ENCODE assay signal across 7 worm cellular contexts in genomic region chrV:5963696-5964095, ce11.
TF ChIP-seq lines count a peak whose summit lies in the region.

Gene pcm-1, minus strand, starts transcription at chrV:5963882.

TF ChIP-seq in whole organism, L1 larva, 84 proteins besides CTCF, POLR2A, EP300 and RAD21 (continues in another document):
- TF ChIP-seq swsn-7 (tag; optimal IDR thresholded peaks at IDR 0.05; lab: Kevin White, UChicago) (peak; percentile 19), lin-35 (GFP tag; optimal IDR thresholded peaks at IDR 0.05; lab: Kevin White, UChicago) (peak in 1 of 2 experiments; percentile 22), pqm-1 (tag; optimal IDR thresholded peaks at IDR 0.05; lab: Kevin White, UChicago) (no peak), mab-9 (GFP tag; IDR thresholded peaks at IDR 0.05; lab: Robert Waterston, UW) (no peak), hpl-2 (GFP tag; optimal IDR thresholded peaks at IDR 0.05; lab: Kevin White, UChicago) (no peak), nhr-84 (tag; optimal IDR thresholded peaks at IDR 0.05; lab: Kevin White, UChicago) (no peak), nhr-71 (tag; optimal IDR thresholded peaks at IDR 0.05; lab: Kevin White, UChicago) (peak; percentile 16), aly-2 (tag; optimal IDR thresholded peaks at IDR 0.05; lab: Kevin White, UChicago) (no peak), ces-1 (GFP tag; optimal IDR thresholded peaks at IDR 0.05; lab: Kevin White, UChicago) (no peak), nhr-77 (tag; optimal IDR thresholded peaks at IDR 0.05; lab: Kevin White, UChicago) (no peak), nhr-85 (tag; lab: Kevin White, UChicago) (peak; percentile 4), hlh-17 (GFP tag; optimal IDR thresholded peaks at IDR 0.05; lab: Kevin White, UChicago; ENCODE audit: borderline replicate concordance) (no peak), aha-1 (tag; optimal IDR thresholded peaks at IDR 0.05; lab: Kevin White, UChicago) (no peak), unc-98 (GFP tag; IDR thresholded peaks at IDR 0.05; lab: Robert Waterston, UW) (no peak)

TF ChIP-seq in whole organism, L2 larva, 48 proteins besides CTCF, POLR2A, EP300 and RAD21 (continues in another document):
- TF ChIP-seq unc-55 (GFP tag; optimal IDR thresholded peaks at IDR 0.05; lab: Kevin White, UChicago) (peak; percentile 58), nhr-10 (tag; optimal IDR thresholded peaks at IDR 0.05; lab: Kevin White, UChicago) (no peak), mbf-1 (tag; optimal IDR thresholded peaks at IDR 0.05; lab: Kevin White, UChicago) (no peak), gmeb-1 (tag; optimal IDR thresholded peaks at IDR 0.05; lab: Kevin White, UChicago) (peak; percentile 31), sma-9 (GFP tag; optimal IDR thresholded peaks at IDR 0.05; lab: Kevin White, UChicago) (peak; percentile 20), sma-9 (tag; optimal IDR thresholded peaks at IDR 0.05; lab: Kevin White, UChicago) (no peak), F13H6.1 (tag; optimal IDR thresholded peaks at IDR 0.05; lab: Kevin White, UChicago) (peak; percentile 66), unc-62 (GFP tag; optimal IDR thresholded peaks at IDR 0.05; lab: Kevin White, UChicago) (no peak), dmd-4 (tag; optimal IDR thresholded peaks at IDR 0.05; lab: Kevin White, UChicago) (no peak), elt-3 (tag; optimal IDR thresholded peaks at IDR 0.05; lab: Kevin White, UChicago) (no peak), unc-39 (tag; optimal IDR thresholded peaks at IDR 0.05; lab: Kevin White, UChicago) (no peak), mdl-1 (tag; optimal IDR thresholded peaks at IDR 0.05; lab: Kevin White, UChicago) (no peak), lsy-2 (tag; optimal IDR thresholded peaks at IDR 0.05; lab: Kevin White, UChicago) (peak in 1 of 2 experiments; percentile 58), nhr-12 (tag; optimal IDR thresholded peaks at IDR 0.05; lab: Kevin White, UChicago) (no peak)

TF ChIP-seq in whole organism, L3 larva, 47 proteins besides CTCF, POLR2A, EP300 and RAD21 (continues in another document):
- no peak for TF ChIP-seq tbx-2 (tag; optimal IDR thresholded peaks at IDR 0.05; lab: Kevin White, UChicago)
- no peak for TF ChIP-seq ceh-82 (tag; optimal IDR thresholded peaks at IDR 0.05; lab: Kevin White, UChicago)
- TF ChIP-seq nhr-76 (tag; optimal IDR thresholded peaks at IDR 0.05; lab: Kevin White, UChicago), result no peak
- TF ChIP-seq nhr-28 (tag; optimal IDR thresholded peaks at IDR 0.05; lab: Kevin White, UChicago), result no peak
- TF ChIP-seq elt-3 (tag; optimal IDR thresholded peaks at IDR 0.05; lab: Kevin White, UChicago), result no peak
- no peak for TF ChIP-seq eor-1 (tag; optimal IDR thresholded peaks at IDR 0.05; lab: Kevin White, UChicago)
- no peak for TF ChIP-seq fos-1 (tag; optimal IDR thresholded peaks at IDR 0.05; lab: Kevin White, UChicago)
- no peak for TF ChIP-seq pha-4 (tag; optimal IDR thresholded peaks at IDR 0.05; lab: Kevin White, UChicago)
- TF ChIP-seq nhr-23 (tag; optimal IDR thresholded peaks at IDR 0.05; lab: Kevin White, UChicago), result no peak
- no peak for TF ChIP-seq pqm-1 (tag; optimal IDR thresholded peaks at IDR 0.05; lab: Kevin White, UChicago)
- TF ChIP-seq sea-2 (GFP tag; optimal IDR thresholded peaks at IDR 0.05; lab: Kevin White, UChicago), result no peak
- no peak for TF ChIP-seq zag-1 (tag; optimal IDR thresholded peaks at IDR 0.05; lab: Kevin White, UChicago)
- no peak for TF ChIP-seq elt-1 (tag; optimal IDR thresholded peaks at IDR 0.05; lab: Kevin White, UChicago)
- TF ChIP-seq lin-39 (tag; optimal IDR thresholded peaks at IDR 0.05; lab: Kevin White, UChicago), result peak; percentile 2
- no peak for TF ChIP-seq fkh-2 (tag; optimal IDR thresholded peaks at IDR 0.05; lab: Kevin White, UChicago)

TF ChIP-seq in whole organism, L4 larva, 104 proteins besides CTCF, POLR2A, EP300 and RAD21 (continues in another document):
- TF ChIP-seq unc-62 (GFP tag; optimal IDR thresholded peaks at IDR 0.05 in 1 of 2; lab: Kevin White, UChicago) (peak in 1 of 2 experiments; percentile 97), unc-62 (tag; optimal IDR thresholded peaks at IDR 0.05; lab: Kevin White, UChicago) (no peak), skn-1 (tag; optimal IDR thresholded peaks at IDR 0.05; lab: Kevin White, UChicago) (no peak), unc-39 (tag; optimal IDR thresholded peaks at IDR 0.05; lab: Kevin White, UChicago) (no peak), spr-1 (tag; optimal IDR thresholded peaks at IDR 0.05; lab: Kevin White, UChicago) (no peak), nhr-28 (tag; optimal IDR thresholded peaks at IDR 0.05; lab: Kevin White, UChicago) (no peak), unc-130 (GFP tag; optimal IDR thresholded peaks at IDR 0.05; lab: Kevin White, UChicago) (no peak), D1046.2 (GFP tag; IDR thresholded peaks at IDR 0.05; lab: Robert Waterston, UW) (no peak), mep-1 (tag; optimal IDR thresholded peaks at IDR 0.05; lab: Kevin White, UChicago) (peak; percentile 13), hlh-30 (tag; optimal IDR thresholded peaks at IDR 0.05; lab: Kevin White, UChicago; ENCODE audit: insufficient read depth) (peak; percentile 30), spr-3 (GFP tag; optimal IDR thresholded peaks at IDR 0.05; lab: Kevin White, UChicago) (no peak), madf-5 (GFP tag; IDR thresholded peaks at IDR 0.05; lab: Robert Waterston, UW) (no peak), lsy-2 (tag; optimal IDR thresholded peaks at IDR 0.05; lab: Kevin White, UChicago) (peak in 1 of 2 experiments; percentile 49), ceh-82 (tag; optimal IDR thresholded peaks at IDR 0.05; lab: Kevin White, UChicago) (no peak)

TF ChIP-seq in whole organism, late embryonic, 69 proteins besides CTCF, POLR2A, EP300 and RAD21:
- TF ChIP-seq pqm-1 (tag; optimal IDR thresholded peaks at IDR 0.05; lab: Kevin White, UChicago), result no peak
- peak; percentile 20 for TF ChIP-seq nfya-1 (tag; optimal IDR thresholded peaks at IDR 0.05; lab: Kevin White, UChicago)
- peak; percentile 14 for TF ChIP-seq unc-42 (tag; optimal IDR thresholded peaks at IDR 0.05; lab: Kevin White, UChicago)
- no peak for TF ChIP-seq tbx-7 (tag; optimal IDR thresholded peaks at IDR 0.05; lab: Kevin White, UChicago)
TF ChIP-seq in whole organism, late embryonic: peak in this region for 2.

TF ChIP-seq in whole organism, mixed stage, embryonic, 35 proteins besides CTCF, POLR2A, EP300 and RAD21:
- TF ChIP-seq zip-8 (tag; optimal IDR thresholded peaks at IDR 0.05; lab: Kevin White, UChicago), result no peak
- no peak for TF ChIP-seq unc-39 (tag; optimal IDR thresholded peaks at IDR 0.05; lab: Kevin White, UChicago)
- peak; percentile 47 for TF ChIP-seq ces-1 (GFP tag; optimal IDR thresholded peaks at IDR 0.05; lab: Kevin White, UChicago)
- TF ChIP-seq sem-2 (GFP tag; optimal IDR thresholded peaks at IDR 0.05; lab: Kevin White, UChicago), result no peak
- TF ChIP-seq nhr-237 (tag; optimal IDR thresholded peaks at IDR 0.05; lab: Kevin White, UChicago), result no peak

TF ChIP-seq in whole organism, young adult, 124 proteins besides CTCF, POLR2A, EP300 and RAD21:
- peak; percentile 45; the same call in 1 of the 2 replicates for TF ChIP-seq hmg-1.2 (GFP tag; IDR thresholded peaks at IDR 0.05; lab: Robert Waterston, UW)
- no peak for TF ChIP-seq unc-130 (GFP tag; optimal IDR thresholded peaks at IDR 0.05; lab: Kevin White, UChicago)
- peak; percentile 33 for TF ChIP-seq K12H6.12 (tag; optimal IDR thresholded peaks at IDR 0.05; lab: Kevin White, UChicago)
